Worm (Caenorhabditis elegans): ENCODE data around the gene adh-1.

- TF ChIP-seq unc-39 (tag; optimal IDR thresholded peaks at IDR 0.05) (no peak), ztf-11 (tag; optimal IDR thresholded peaks at IDR 0.05) (no peak), mab-5 (tag; optimal IDR thresholded peaks at IDR 0.05) (no peak)
These were observed 11.4 kb upstream of the adh-1 start for ce11 chrV:11876657-11877056.

Measured in whole organism, mixed stage, embryonic.